Worm (Caenorhabditis elegans) whole organism, early embryonic: Measurements from ENCODE around the gene K05F6.12.
"Not testable (repeated sequence)": the region's sequence is repeated elsewhere in the genome, so short reads cannot be mapped to it uniquely, and the experiment has no call there.

Experiments
- B0310.2 ChIP-seq: sonication (generic microtip); optimal IDR thresholded peaks from 2 replicates; lab custom pipeline; 2016; ENCODE audit warnings: mild to moderate bottlenecking, missing genetic modification characterization, missing compliant biosample characterization
- F13C5.2 ChIP-seq: sonication (generic microtip); optimal IDR thresholded peaks from 2 replicates; lab custom pipeline; 2017; ENCODE audit warnings: mild to moderate bottlenecking, missing genetic modification characterization, inconsistent platforms, missing compliant biosample characterization
- aly-1 ChIP-seq: sonication (generic microtip); optimal IDR thresholded peaks from 2 replicates; lab custom pipeline; 2016; ENCODE audit warnings: missing genetic modification characterization, missing compliant biosample characterization
- ama-1 ChIP-seq: fragments of 150-350 bp; optimal IDR thresholded peaks from 2 replicates; lab custom pipeline; 2014
- ceh-13 ChIP-seq: fragments of 200-800 bp; sonication (Bioruptor generic); optimal IDR thresholded peaks from 2 replicates; lab custom pipeline; 2018; ENCODE audit warnings: mild to moderate bottlenecking, missing genetic modification characterization, missing compliant biosample characterization
- ceh-36 ChIP-seq: sonication (generic microtip); optimal IDR thresholded peaks from 2 replicates; lab custom pipeline; 2016; ENCODE audit warnings: missing genetic modification characterization, inconsistent platforms, missing compliant biosample characterization
- ets-7 ChIP-seq: sonication (generic microtip); optimal IDR thresholded peaks from 2 replicates; lab custom pipeline; 2016; ENCODE audit warnings: missing genotype, missing genetic modification characterization, missing compliant biosample characterization
- flt-1 ChIP-seq: fragments of 200-800 bp; sonication (Bioruptor generic); IDR thresholded peaks from 2 replicates; pipeline ENCODE4 v1.3.6; 2022; ENCODE audit warnings: missing genetic modification characterization, missing compliant biosample characterization
- hmbx-1 ChIP-seq: sonication (generic microtip); optimal IDR thresholded peaks from 2 replicates; lab custom pipeline; 2016; ENCODE audit warnings: mild to moderate bottlenecking, missing genetic modification characterization, missing compliant biosample characterization
- hmg-4 ChIP-seq: fragments of 200-800 bp; sonication (Bioruptor generic); optimal IDR thresholded peaks from 2 replicates; lab custom pipeline; 2018; ENCODE audit warnings: mild to moderate bottlenecking, missing genetic modification characterization, missing compliant biosample characterization
- hnd-1 ChIP-seq: sonication (generic microtip); optimal IDR thresholded peaks from 2 replicates; lab custom pipeline; 2016; ENCODE audit warnings: missing genetic modification characterization, missing compliant biosample characterization
- pes-1 ChIP-seq: fragments of 200-800 bp; sonication (Bioruptor generic); IDR thresholded peaks from 2 replicates; pipeline ENCODE4 v1.3.6; 2022; ENCODE audit warnings: missing genetic modification reagents, missing genetic modification characterization, missing compliant biosample characterization
- scrt-1 ChIP-seq: fragments of 200-800 bp; sonication (Bioruptor generic); IDR thresholded peaks from 2 replicates; pipeline ENCODE4 v1.3.6; 2022; ENCODE audit warnings: missing genetic modification characterization, missing compliant biosample characterization
- sea-1 ChIP-seq: fragments of 200-800 bp; sonication (Bioruptor generic); conservative IDR thresholded peaks from 2 replicates; pipeline ENCODE4 v1.3.6; 2022; ENCODE audit warnings: missing genetic modification characterization, missing compliant biosample characterization
- tbx-11 ChIP-seq: fragments of 200-800 bp; sonication (Bioruptor generic); IDR thresholded peaks from 2 replicates; pipeline ENCODE4 v1.3.6; 2022; ENCODE audit warnings: missing genetic modification characterization, missing compliant biosample characterization
- tbx-37 ChIP-seq: fragments of 200-800 bp; sonication (Bioruptor generic); conservative IDR thresholded peaks from 2 replicates; pipeline ENCODE4 v1.3.6; 2022; ENCODE audit warnings: missing genetic modification reagents, missing genetic modification characterization, missing compliant biosample characterization
- tra-4 ChIP-seq: sonication (generic microtip); optimal IDR thresholded peaks from 2 replicates; lab custom pipeline; 2017; ENCODE audit warnings: missing genetic modification characterization, missing compliant biosample characterization

Gene K05F6.12

ce11 chrII:1538589-1538988, 7.1 kb upstream of the K05F6.12 start, which contains the start of gene fbxb-44:
fbxb-44 (plus strand) TSS chrII:1538889.
- TF ChIP-seq ets-7 (no peak), F13C5.2 (no peak), scrt-1 (GFP tag; lab: Robert Waterston, UW) (no peak), flt-1 (GFP tag; lab: Robert Waterston, UW) (no peak), hmbx-1 (tag; lab: Kevin White, UChicago) (no peak), ceh-36 (tag; lab: Kevin White, UChicago) (no peak), hmg-4 (no peak), tra-4 (no peak), sea-1 (GFP tag; lab: Robert Waterston, UW) (no peak), hnd-1 (tag; lab: Kevin White, UChicago) (no peak), tbx-11 (GFP tag; lab: Robert Waterston, UW) (no peak), pes-1 (no peak), ama-1 (lab: Kevin White, UChicago) (no peak), ceh-13 (GFP tag; lab: Kevin White, UChicago) (no peak), tbx-37 (no peak), aly-1 (tag; lab: Kevin White, UChicago) (no peak), B0310.2 (no peak)

- not testable (repeated sequence) for TF ChIP-seq flt-1 (GFP tag; lab: Robert Waterston, UW); hnd-1 (tag; lab: Kevin White, UChicago); ama-1 (lab: Kevin White, UChicago)
Observed at ce11 chrII:1540628-1541027, 5.1 kb upstream of the K05F6.12 start, which contains the start of gene poml-4. poml-4 (plus strand) TSS chrII:1540928.

- TF ChIP-seq tra-4; tbx-37; scrt-1 (GFP tag; lab: Robert Waterston, UW): not testable (repeated sequence)
Observed at ce11 chrII:1543182-1543581, 2.5 kb upstream of the K05F6.12 start, which contains the start of gene K05F6.4. K05F6.4 (plus strand) TSS chrII:1543482.

- no peak for TF ChIP-seq pes-1
- TF ChIP-seq scrt-1 (GFP tag; lab: Robert Waterston, UW): no peak
- TF ChIP-seq sea-1 (GFP tag; lab: Robert Waterston, UW): no peak
- no peak for TF ChIP-seq hmg-4
- no peak for TF ChIP-seq hmbx-1 (tag; lab: Kevin White, UChicago)
- no peak for TF ChIP-seq tbx-11 (GFP tag; lab: Robert Waterston, UW)
- no peak for TF ChIP-seq B0310.2
- TF ChIP-seq ceh-13 (GFP tag; lab: Kevin White, UChicago): no peak
- no peak for TF ChIP-seq F13C5.2
Observed at ce11 chrII:1550501-1550900, 4.8 kb downstream of the K05F6.12 start, which contains the start of the genes fbxb-52 and fbxb-51. fbxb-52 (minus strand) TSS chrII:1550601. fbxb-51 (plus strand) TSS chrII:1550712.

- TF ChIP-seq ceh-13 (GFP tag; lab: Kevin White, UChicago); B0310.2; sea-1 (GFP tag; lab: Robert Waterston, UW): not testable (repeated sequence)
Observed at ce11 chrII:1556217-1556616, 10.5 kb downstream of the K05F6.12 start, which contains the start of the genes fbxb-54 and fbxb-50. fbxb-54 (minus strand) TSS chrII:1556317. fbxb-50 (plus strand) TSS chrII:1556443.

- TF ChIP-seq flt-1 (GFP tag; lab: Robert Waterston, UW) (no peak), ama-1 (lab: Kevin White, UChicago) (no peak), tbx-37 (no peak), hmbx-1 (tag; lab: Kevin White, UChicago) (no peak), scrt-1 (GFP tag; lab: Robert Waterston, UW) (no peak), ceh-13 (GFP tag; lab: Kevin White, UChicago) (no peak), aly-1 (tag; lab: Kevin White, UChicago) (no peak), tbx-11 (GFP tag; lab: Robert Waterston, UW) (no peak), hmg-4 (no peak), B0310.2 (no peak), F13C5.2 (no peak)
Observed at ce11 chrII:1560839-1561238, 15.1 kb downstream of the K05F6.12 start.

ce11 chrII:1561863-1562262, 16.1 kb downstream of the K05F6.12 start, which contains the start of gene K05F6.14:
K05F6.14 (plus strand) TSS chrII:1562163.
- TF ChIP-seq scrt-1 (GFP tag; lab: Robert Waterston, UW) (no peak), flt-1 (GFP tag; lab: Robert Waterston, UW) (no peak), F13C5.2 (no peak), hmg-4 (no peak), tbx-37 (no peak)

- TF ChIP-seq F13C5.2 (no peak), flt-1 (GFP tag; lab: Robert Waterston, UW) (no peak), hmg-4 (no peak), ceh-36 (tag; lab: Kevin White, UChicago) (no peak), ets-7 (no peak), aly-1 (tag; lab: Kevin White, UChicago) (no peak), tra-4 (no peak), ama-1 (lab: Kevin White, UChicago) (no peak), pes-1 (no peak), hmbx-1 (tag; lab: Kevin White, UChicago) (no peak), sea-1 (GFP tag; lab: Robert Waterston, UW) (no peak), hnd-1 (tag; lab: Kevin White, UChicago) (no peak), scrt-1 (GFP tag; lab: Robert Waterston, UW) (no peak), tbx-11 (GFP tag; lab: Robert Waterston, UW) (no peak), ceh-13 (GFP tag; lab: Kevin White, UChicago) (no peak)
Observed at ce11 chrII:1567646-1568045, 21.9 kb downstream of the K05F6.12 start, which contains the start of gene K05F6.8. K05F6.8 (minus strand) TSS chrII:1567746.
